Worm (Caenorhabditis elegans): ENCODE measurements around the gene cyp-13A7.

The cyp-13A7 gene

DNA sequence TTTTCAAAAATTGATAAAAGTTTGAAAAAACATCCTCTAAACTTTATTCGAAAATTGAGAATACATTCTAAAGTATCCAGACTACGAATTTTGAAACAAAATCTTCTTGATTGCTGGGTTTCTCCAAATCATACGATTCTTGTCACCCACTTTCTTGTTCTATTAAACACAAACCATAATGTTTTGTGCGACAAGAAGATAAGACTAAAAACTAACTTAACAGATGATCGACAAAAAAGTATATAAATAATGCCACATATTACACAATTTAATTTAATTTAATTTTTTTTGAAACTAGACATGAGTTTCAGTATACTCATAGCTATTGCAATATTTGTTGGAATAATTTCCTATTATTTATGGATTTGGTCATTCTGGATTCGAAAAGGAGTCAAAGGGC is at the start of gene cyp-13A7:
cyp-13A7 (plus strand) TSS at position 301 of the 400 bp plus-strand sequence.
- TF ChIP-seq unc-62 (GFP tag; optimal IDR thresholded peaks at IDR 0.05) = no peak

DNA sequence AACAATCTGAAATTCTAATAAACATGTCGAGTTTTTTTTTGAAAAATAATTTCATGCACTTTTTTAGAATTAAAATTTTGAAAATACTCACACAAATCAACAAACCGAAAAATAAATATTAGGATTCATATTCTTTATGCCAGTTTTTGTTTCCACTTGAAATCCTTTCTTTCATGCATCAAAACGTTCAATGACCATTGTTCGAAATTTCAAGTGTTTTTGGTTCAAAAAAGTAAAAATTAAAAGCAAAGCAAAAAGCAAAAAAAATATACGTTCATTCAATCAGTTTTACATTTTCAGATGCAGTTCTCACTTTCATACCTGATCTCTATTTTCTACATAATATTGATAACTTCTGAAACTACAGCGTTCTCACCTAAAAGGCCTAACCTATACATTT is 49.7 kb upstream of the cyp-13A7 start, which contains the start of gene ZK1321.1:
ZK1321.1 (plus strand) TSS at position 301 of the 400 bp plus-strand sequence.
- no peak for TF ChIP-seq unc-62 (GFP tag; optimal IDR thresholded peaks at IDR 0.05)

DNA sequence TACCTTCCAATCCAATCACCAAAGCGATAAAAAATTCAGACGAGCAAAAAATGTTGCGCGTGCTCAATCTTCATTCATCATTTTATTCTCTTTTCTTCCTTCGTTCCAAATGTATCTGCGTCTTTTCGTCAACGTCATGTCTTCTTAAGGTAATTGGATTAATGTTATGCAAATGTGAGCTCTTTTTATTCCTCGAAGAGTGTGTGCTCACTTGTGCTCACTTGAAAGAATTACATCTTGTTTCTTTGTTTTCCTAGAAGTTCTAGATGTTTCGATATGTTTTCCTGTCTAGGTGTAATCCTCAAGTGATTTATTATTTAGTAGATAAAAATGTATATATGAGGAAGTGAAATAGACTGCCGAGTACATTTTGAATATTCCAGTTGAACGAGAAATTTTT is 48.0 kb upstream of the cyp-13A7 start:
- no peak for TF ChIP-seq unc-62 (GFP tag; optimal IDR thresholded peaks at IDR 0.05)

DNA sequence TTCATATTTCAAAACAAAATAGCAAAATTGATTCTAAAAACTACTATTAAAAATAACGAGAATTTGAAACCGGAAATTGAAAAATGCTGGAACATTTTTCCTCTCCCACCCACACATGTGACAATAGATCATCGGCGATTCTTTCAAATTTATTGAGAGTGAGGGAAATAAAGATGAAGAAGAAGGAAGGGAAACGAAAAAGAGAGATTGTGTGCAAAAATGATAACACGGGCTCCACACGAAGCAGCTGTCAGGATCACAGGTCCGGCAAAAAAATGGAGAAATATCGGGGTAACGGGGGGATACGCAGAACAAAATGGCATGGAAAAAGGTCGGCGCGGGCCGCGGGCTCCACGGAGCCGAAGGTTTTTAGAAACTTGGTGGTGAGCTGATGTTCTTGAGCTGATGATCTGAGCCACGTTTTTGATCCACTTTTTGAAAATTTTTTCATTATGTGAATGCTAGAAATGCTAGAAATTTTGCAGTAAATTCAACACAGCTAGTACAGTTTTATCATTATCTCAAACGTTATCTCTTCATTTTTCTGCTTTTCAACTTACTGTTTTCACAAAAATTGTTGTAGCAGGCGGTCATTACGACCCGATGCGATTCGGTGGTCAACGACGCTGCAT is 45.7 kb upstream of the cyp-13A7 start, which contains the start of gene shk-1:
shk-1 (plus strand) TSS at position 582 of the 632 bp plus-strand sequence.
- TF ChIP-seq unc-62 (GFP tag; optimal IDR thresholded peaks at IDR 0.05) = no peak

DNA sequence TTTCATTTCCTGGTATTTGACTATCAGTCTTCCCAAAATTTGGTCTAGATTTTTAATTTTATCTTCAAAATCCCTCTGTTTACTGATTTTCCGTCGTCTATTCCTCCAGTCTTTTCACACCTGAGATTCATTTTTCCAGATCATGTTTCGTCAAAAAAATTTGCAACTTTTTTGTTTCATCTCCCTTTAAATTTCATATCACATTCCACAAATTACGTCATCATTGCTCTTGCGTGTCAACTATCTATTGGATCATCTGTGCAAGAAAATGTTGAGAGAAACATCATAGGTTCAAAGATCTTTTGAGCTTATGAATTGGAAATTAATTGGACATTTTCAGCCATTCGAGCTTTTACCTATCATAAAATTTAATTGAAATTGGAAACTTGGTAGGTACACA is 44.0 kb upstream of the cyp-13A7 start:
- no peak for TF ChIP-seq unc-62 (GFP tag; optimal IDR thresholded peaks at IDR 0.05)

DNA sequence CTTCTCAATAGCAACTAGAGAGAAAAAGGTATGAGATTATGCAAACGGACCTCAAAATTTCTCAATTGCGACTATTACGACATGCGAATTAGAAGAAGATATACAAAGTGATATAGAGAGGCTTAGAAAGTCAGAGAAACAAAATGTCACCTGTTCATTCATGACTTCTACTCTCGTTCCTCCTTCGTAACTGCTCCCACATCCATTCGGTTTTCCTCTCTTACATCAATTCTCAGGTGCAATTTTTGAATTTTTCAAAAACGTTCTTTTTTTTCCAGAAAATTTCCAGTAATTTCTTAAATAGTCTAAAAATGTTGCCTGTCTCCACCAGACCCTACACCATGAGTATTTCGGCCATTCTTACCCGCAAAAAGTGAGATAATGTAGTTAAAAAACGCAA is 38.7 kb upstream of the cyp-13A7 start:
- no peak for TF ChIP-seq unc-62 (GFP tag; optimal IDR thresholded peaks at IDR 0.05)

DNA sequence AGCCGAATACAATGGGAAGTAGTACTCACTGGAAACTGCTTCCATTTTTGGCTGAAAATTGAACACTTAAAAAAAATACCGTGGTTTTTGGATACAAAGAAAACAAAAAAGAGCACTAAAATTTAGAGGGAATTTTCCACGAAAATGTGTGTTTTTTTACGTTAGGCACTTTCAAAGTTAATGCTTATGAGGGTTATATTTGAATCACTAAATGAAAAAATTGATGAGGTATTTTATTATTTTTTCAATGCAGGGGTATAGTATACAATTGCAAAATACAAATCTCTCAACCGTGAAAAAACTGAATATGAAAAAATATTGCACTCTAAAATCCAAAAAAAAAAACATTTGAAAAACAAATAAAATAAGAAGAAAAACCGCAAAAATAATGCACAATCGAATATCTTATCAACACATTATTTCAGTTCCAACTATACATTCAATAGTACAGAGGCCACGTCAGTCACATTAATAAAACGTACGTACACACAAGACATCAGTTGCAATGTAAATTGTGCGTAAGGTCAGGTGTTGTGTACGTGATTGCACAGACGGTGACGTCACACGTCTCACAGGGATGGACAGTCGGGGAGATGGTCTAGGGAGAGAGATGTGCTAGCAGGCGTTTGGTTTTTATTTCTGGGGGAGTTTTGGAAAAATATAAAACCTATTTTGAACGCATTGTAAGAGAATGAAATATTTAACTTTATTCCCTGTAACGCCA is 33.5 kb upstream of the cyp-13A7 start, which contains the start of gene aqp-10:
aqp-10 (minus strand) TSS at position 51 of the 724 bp plus-strand sequence.
- TF ChIP-seq unc-62 (GFP tag; optimal IDR thresholded peaks at IDR 0.05) = no peak

DNA sequence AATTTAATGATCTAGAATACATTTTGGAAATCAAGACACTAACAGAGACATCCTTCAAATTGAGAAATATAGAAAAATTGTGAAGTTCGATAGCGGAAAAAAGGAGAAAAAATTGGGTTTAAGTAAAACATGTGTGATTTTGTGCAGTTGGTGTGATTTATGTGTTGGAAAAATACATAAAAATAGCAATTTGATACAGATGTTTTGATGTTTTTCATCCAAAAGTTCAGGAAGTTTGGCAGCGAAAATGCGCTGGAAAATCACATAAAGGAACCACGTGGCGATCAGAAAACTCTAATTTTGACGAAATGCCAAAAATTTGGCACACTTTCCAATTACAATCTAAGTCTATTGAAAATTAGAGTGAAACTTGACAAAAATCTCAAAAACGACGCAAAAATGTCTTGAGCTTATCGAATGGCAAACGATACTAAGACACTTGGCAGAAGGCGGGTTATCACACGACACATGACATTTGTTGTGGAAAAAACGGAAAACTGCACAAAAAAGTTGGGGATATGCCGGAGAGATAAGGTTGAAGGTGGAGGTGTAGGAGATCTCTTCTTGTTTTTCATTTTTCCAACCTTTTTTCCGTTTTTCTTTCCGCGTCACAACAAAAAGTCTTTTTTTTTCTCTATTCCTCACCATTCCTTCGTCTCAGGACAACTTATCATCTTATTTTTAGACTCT is 29.4 kb upstream of the cyp-13A7 start, which contains the start of gene ZK1321.4:
ZK1321.4 (minus strand) TSS at position 51 of the 690 bp plus-strand sequence.
- TF ChIP-seq unc-62 (GFP tag; optimal IDR thresholded peaks at IDR 0.05) = no peak

DNA sequence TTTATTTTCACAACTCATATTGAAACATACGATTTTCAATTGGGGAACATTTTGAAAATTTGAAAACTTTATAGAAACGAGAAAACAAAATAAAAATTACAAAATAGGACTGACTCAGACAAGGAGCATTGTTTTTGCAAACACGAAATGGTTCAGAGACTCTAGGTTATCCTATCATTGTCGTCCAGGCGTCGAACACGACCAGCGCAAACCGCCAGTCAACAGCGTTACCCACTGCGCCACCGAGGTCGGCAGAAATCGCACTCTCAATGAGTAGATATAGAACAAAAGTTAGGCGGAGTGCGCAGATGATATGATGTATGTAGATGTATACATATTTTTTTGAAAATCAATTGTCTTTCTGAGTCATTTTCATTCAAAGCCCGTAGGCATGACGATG is 28.8 kb upstream of the cyp-13A7 start:
- no peak for TF ChIP-seq unc-62 (GFP tag; optimal IDR thresholded peaks at IDR 0.05)

DNA sequence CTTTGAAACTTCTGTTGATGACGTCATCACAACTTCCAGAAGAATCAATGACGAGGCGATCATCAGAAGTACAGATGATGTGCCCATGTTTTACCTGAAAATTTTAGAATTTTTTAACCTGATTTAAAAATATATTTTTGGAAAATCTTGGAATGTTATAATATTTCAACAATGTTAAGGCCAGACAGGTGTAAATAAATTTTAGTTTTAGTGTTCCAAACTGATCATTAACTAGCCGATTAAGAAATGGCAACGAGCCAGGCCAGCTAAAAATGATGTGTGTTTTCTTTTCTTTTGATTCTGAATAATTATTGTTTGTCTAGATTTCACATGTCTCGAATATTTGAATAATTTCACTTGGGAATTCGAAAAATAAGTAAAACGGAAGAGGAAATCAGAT is 27.6 kb upstream of the cyp-13A7 start, which contains the start of gene T10B9.9:
T10B9.9 (minus strand) TSS at position 101 of the 400 bp plus-strand sequence.
- TF ChIP-seq unc-62 (GFP tag; optimal IDR thresholded peaks at IDR 0.05) = no peak

DNA sequence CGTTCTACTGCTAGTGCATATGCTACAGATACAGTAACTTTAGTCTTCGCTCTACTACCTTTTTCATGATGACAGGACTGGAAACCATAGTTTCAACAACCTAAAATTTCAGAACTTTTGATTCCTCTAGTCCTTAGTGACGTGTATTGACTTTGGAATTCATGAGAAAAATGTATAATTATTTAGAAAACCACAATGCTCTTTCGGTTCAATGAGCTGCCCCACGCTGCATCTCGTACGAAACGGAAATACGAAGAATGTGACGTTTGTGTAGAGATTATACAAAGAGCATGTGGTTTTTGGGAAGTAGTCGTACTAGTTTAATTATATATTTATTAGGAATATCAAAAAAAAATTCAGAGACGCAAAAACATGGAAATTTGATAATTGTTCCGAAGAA is 24.9 kb upstream of the cyp-13A7 start:
- no peak for TF ChIP-seq unc-62 (GFP tag; optimal IDR thresholded peaks at IDR 0.05)

DNA sequence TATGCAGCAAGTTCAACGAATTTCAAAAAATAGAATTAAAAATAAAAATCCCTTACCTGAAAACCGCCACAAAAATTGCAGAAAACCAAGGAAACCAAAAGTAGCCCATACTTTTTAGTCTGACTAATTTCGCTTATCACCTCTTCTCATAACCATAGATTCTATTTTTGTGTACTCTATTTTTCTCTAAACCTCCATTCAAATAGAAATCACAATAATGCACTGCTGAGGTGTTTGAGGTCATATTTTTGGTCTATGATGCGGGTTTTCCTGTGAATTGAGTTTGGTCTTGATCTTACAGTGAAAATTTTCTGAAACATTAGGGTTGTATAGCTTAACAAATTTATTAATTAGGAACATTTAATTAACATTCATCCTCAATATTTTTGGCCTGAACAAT is 21.6 kb upstream of the cyp-13A7 start, which contains the start of gene cyp-13A1:
cyp-13A1 (minus strand) TSS at position 156 of the 400 bp plus-strand sequence.
- no peak for TF ChIP-seq unc-62 (GFP tag; optimal IDR thresholded peaks at IDR 0.05)

DNA sequence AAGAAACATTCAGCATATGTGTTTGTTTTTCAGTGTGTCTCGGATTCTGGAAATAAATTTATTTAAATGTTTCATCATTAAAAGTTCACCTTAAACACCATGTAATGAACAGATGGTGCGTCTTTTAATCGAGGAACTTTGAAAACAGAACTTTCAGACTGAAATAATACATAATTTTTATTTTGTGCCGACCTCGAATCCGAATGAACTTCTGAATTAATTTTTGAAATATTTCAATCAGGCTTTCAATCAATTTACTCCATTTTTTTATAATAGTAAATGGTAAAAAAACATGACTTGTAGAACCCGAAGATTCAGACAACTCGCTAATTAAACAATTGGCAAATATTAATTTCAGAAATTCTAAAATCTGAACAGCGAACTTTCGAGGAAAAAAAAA is 21.1 kb upstream of the cyp-13A7 start, which contains the start of gene T10B9.14:
T10B9.14 (minus strand) TSS at position 101 of the 400 bp plus-strand sequence.
- TF ChIP-seq unc-62 (GFP tag; optimal IDR thresholded peaks at IDR 0.05) = no peak

DNA sequence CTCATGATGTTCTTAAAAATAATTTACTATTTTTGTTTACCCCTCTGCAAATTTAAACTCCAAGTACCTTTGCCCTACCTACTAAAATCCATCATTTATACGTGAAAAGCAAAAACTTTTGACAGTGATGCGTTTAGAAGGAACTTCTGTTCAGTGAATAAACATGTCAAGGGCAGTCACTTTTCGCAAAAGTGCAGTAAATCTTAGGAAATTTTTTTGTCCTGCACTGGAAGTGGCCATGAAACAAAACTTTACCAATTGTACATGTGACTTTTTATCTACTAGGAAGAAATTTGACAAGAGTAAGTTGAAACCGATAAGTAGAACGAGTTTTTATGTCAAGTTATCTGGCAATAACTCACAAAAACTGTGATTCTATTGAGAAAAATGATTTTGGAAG is 17.2 kb upstream of the cyp-13A7 start:
- TF ChIP-seq unc-62 (GFP tag; optimal IDR thresholded peaks at IDR 0.05) = no peak

DNA sequence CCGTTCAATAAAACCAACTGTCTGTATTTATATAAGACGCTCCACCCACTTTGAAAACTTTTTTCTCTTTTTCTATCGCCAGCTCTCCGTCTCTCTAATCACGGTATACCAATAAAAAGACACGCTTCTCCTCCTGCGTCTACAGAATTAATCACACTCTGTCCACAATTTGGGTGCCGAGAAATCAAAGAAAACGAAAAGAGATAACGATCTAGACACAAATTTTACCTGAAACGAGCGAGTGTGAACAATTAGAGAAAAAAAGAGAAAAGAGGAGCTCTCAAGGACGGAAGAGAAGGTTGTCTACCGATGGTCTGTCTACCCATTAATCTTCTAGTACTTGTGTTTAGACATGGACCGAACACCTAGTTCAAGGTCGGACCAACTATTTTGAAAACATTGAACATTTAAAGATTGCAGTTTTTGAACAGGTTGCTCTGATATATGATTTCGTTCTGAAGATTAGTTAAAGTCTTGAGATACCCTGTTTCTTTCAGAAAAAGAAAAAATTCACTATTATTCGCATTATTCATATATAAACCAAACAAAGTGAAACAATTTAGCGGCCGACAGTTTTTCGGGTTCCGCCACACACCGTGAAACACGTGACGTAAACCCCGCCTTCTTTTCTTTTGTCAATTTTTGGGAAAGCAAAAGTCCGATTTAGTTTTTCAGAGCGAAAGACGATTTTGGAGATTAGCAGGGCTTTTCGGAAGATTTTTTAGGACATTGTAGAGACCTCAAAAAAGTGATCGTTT is 15.8 kb upstream of the cyp-13A7 start, which contains the start of gene cyp-13A2:
cyp-13A2 (minus strand) TSS at position 235 of the 758 bp plus-strand sequence.
- TF ChIP-seq unc-62 (GFP tag; optimal IDR thresholded peaks at IDR 0.05) = no peak

All from whole organism, dauer.